Worm (Caenorhabditis elegans) whole organism, L2 larva: ENCODE data around the gene aldo-2.

Source experiments
- C34F6.9 ChIP-seq: fragments of 150-350 bp; optimal IDR thresholded peaks from 2 replicates; lab custom pipeline; 2014; ENCODE audit warnings: missing biosample characterization, missing genetic modification characterization
- F13H6.1 ChIP-seq: sonication (generic microtip); optimal IDR thresholded peaks from 2 replicates; lab custom pipeline; 2016; ENCODE audit warnings: missing genetic modification characterization, missing compliant biosample characterization
- R02D3.7 ChIP-seq: fragments of 150-350 bp; optimal IDR thresholded peaks from 2 replicates; lab custom pipeline; 2014; ENCODE audit warnings: missing biosample characterization, missing genetic modification characterization
- Y55F3AM.14 ChIP-seq: fragments of 200-800 bp; sonication (Bioruptor generic); optimal IDR thresholded peaks from 2 replicates; lab custom pipeline; 2018; ENCODE audit warnings: mild to moderate bottlenecking, missing genetic modification characterization, missing compliant biosample characterization
- ZK546.5 ChIP-seq: sonication (generic microtip); optimal IDR thresholded peaks from 2 replicates; lab custom pipeline; 2017; ENCODE audit warnings: missing biosample characterization, missing genetic modification characterization
- alr-1 ChIP-seq: fragments of 150-350 bp; optimal IDR thresholded peaks from 2 replicates; lab custom pipeline; 2014; ENCODE audit warnings: missing biosample characterization, missing genetic modification characterization
- aly-2 ChIP-seq: fragments of 150-350 bp; optimal IDR thresholded peaks from 2 replicates; lab custom pipeline; 2014; ENCODE audit warnings: missing biosample characterization, missing genetic modification characterization
- ama-1 ChIP-seq: fragments of 150-350 bp; optimal IDR thresholded peaks from 2 replicates; lab custom pipeline; 2018; ENCODE audit warnings: inconsistent platforms
- blmp-1 ChIP-seq: sonication (generic microtip); optimal IDR thresholded peaks from 2 replicates; lab custom pipeline; 2017; ENCODE audit warnings: missing genetic modification characterization, mild to moderate bottlenecking, missing compliant biosample characterization, antibody characterized with exemption, moderate library complexity; ENCODE audit not compliant: insufficient read depth
- ceh-16 ChIP-seq: fragments of 150-350 bp; optimal IDR thresholded peaks from 2 replicates; lab custom pipeline; 2014; ENCODE audit warnings: missing biosample characterization, missing genetic modification characterization
- ceh-82 ChIP-seq: fragments of 150-350 bp; optimal IDR thresholded peaks from 2 replicates; lab custom pipeline; 2014; ENCODE audit warnings: missing biosample characterization, missing genetic modification characterization
- crh-2 ChIP-seq: sonication (generic microtip); optimal IDR thresholded peaks from 2 replicates; lab custom pipeline; 2017; ENCODE audit warnings: missing biosample characterization, missing genetic modification characterization
- dmd-4 ChIP-seq: sonication (generic microtip); optimal IDR thresholded peaks from 2 replicates; lab custom pipeline; 2017; ENCODE audit warnings: missing biosample characterization, missing genetic modification characterization
- egl-27 ChIP-seq: sonication (generic microtip); optimal IDR thresholded peaks from 3 replicates; lab custom pipeline; 2017; ENCODE audit warnings: missing biosample characterization, missing genetic modification reagents, missing genetic modification characterization
- elt-1 ChIP-seq: fragments of 150-350 bp; optimal IDR thresholded peaks from 2 replicates; lab custom pipeline; 2014; ENCODE audit warnings: missing biosample characterization, missing genetic modification characterization
- elt-3 ChIP-seq: sonication (generic microtip); optimal IDR thresholded peaks from 2 replicates; lab custom pipeline; 2017; ENCODE audit warnings: missing biosample characterization, missing genetic modification characterization
- fos-1 ChIP-seq: fragments of 150-350 bp; optimal IDR thresholded peaks from 2 replicates; lab custom pipeline; 2014; ENCODE audit warnings: missing biosample characterization, missing genetic modification characterization
- gmeb-1 ChIP-seq: fragments of 150-350 bp; optimal IDR thresholded peaks from 2 replicates; lab custom pipeline; 2014; ENCODE audit warnings: missing biosample characterization, missing genetic modification characterization
- lin-11 ChIP-seq: fragments of 150-350 bp; sonication (generic microtip); optimal IDR thresholded peaks from 2 replicates; lab custom pipeline; 2014; ENCODE audit warnings: missing biosample characterization, missing genetic modification characterization, inconsistent platforms, mixed read lengths
- lin-13 ChIP-seq: fragments of 150-350 bp; optimal IDR thresholded peaks from 2 replicates; lab custom pipeline; 2014; ENCODE audit warnings: missing biosample characterization, missing genetic modification reagents, missing genetic modification characterization
- lin-39 ChIP-seq: fragments of 150-350 bp; optimal IDR thresholded peaks from 2 replicates; lab custom pipeline; 2014; ENCODE audit warnings: missing biosample characterization, missing genetic modification reagents, missing genetic modification characterization
- lsy-2 ChIP-seq, 2 experiments: fragments of 150-350 bp in 1 of 2; sonication (generic microtip) in 1 of 2; optimal IDR thresholded peaks; 2 replicates each; lab custom pipeline; 2014 to 2017; ENCODE audit warnings: missing biosample characterization in 2 of 2, missing genetic modification characterization in 2 of 2
- mab-5 ChIP-seq: fragments of 150-350 bp; optimal IDR thresholded peaks from 2 replicates; lab custom pipeline; 2014; ENCODE audit warnings: missing biosample characterization, missing genetic modification characterization
- mbf-1 ChIP-seq: sonication (generic microtip); optimal IDR thresholded peaks from 2 replicates; lab custom pipeline; 2017; ENCODE audit warnings: missing biosample characterization, missing genetic modification characterization
- mdl-1 ChIP-seq, 2 experiments: fragments of 150-350 bp in 1 of 2; sonication (generic microtip) in 1 of 2; optimal IDR thresholded peaks; 2 replicates each; lab custom pipeline; 2017; ENCODE audit warnings: missing biosample characterization in 2 of 2, missing genetic modification characterization in 2 of 2
- nhr-10 ChIP-seq: sonication (generic microtip); optimal IDR thresholded peaks from 2 replicates; lab custom pipeline; 2017; ENCODE audit warnings: missing biosample characterization, missing genetic modification characterization
- nhr-11 ChIP-seq: fragments of 150-350 bp; optimal IDR thresholded peaks from 2 replicates; lab custom pipeline; 2014; ENCODE audit warnings: missing biosample characterization, missing genetic modification characterization
- nhr-12 ChIP-seq: fragments of 150-350 bp; optimal IDR thresholded peaks from 2 replicates; lab custom pipeline; 2014; ENCODE audit warnings: missing biosample characterization, missing genetic modification characterization
- nhr-129 ChIP-seq: fragments of 150-350 bp; optimal IDR thresholded peaks from 2 replicates; lab custom pipeline; 2014; ENCODE audit warnings: missing biosample characterization, missing genetic modification characterization
- nhr-21 ChIP-seq: fragments of 150-350 bp; optimal IDR thresholded peaks from 2 replicates; lab custom pipeline; 2014; ENCODE audit warnings: missing biosample characterization, missing genetic modification characterization
- nhr-23 ChIP-seq: fragments of 150-350 bp; optimal IDR thresholded peaks from 2 replicates; lab custom pipeline; 2014; ENCODE audit warnings: missing biosample characterization, missing genetic modification reagents, missing genetic modification characterization
- nhr-237 ChIP-seq: fragments of 150-350 bp; optimal IDR thresholded peaks from 2 replicates; lab custom pipeline; 2014; ENCODE audit warnings: missing biosample characterization, missing genetic modification characterization
- nhr-25 ChIP-seq: fragments of 150-350 bp; sonication (generic microtip); optimal IDR thresholded peaks from 3 replicates; lab custom pipeline; 2014; ENCODE audit warnings: missing biosample characterization, missing genetic modification characterization
- nhr-6 ChIP-seq: fragments of 150-350 bp; optimal IDR thresholded peaks from 2 replicates; lab custom pipeline; 2014; ENCODE audit warnings: missing biosample characterization, missing genetic modification characterization
- nhr-77 ChIP-seq: fragments of 150-350 bp; optimal IDR thresholded peaks from 2 replicates; lab custom pipeline; 2014; ENCODE audit warnings: missing biosample characterization, missing genetic modification characterization
- peb-1 ChIP-seq: fragments of 150-350 bp; optimal IDR thresholded peaks from 2 replicates; lab custom pipeline; 2014; ENCODE audit warnings: missing biosample characterization, missing genetic modification characterization
- sem-4 ChIP-seq: fragments of 150-350 bp; optimal IDR thresholded peaks from 2 replicates; lab custom pipeline; 2014; ENCODE audit warnings: missing biosample characterization, missing genetic modification reagents, missing genetic modification characterization
- skn-1 ChIP-seq: sonication (generic microtip); optimal IDR thresholded peaks from 2 replicates; lab custom pipeline; 2017; ENCODE audit warnings: missing biosample characterization, missing genetic modification characterization
- sma-3 ChIP-seq: sonication (generic microtip); optimal IDR thresholded peaks from 2 replicates; lab custom pipeline; 2016; ENCODE audit warnings: missing genetic modification reagents, missing genetic modification characterization, missing compliant biosample characterization
- sma-9 ChIP-seq, 2 experiments: fragments of 150-350 bp in 1 of 2; sonication (generic microtip) in 1 of 2; optimal IDR thresholded peaks; 2 replicates each; lab custom pipeline; 2014 to 2016; ENCODE audit warnings: missing genetic modification characterization in 2 of 2, mild to moderate bottlenecking in 1 of 2, missing biosample characterization in 1 of 2, missing compliant biosample characterization in 1 of 2, missing genetic modification reagents in 1 of 2, moderate library complexity in 1 of 2
- snpc-4 ChIP-seq: fragments of 150-350 bp; optimal IDR thresholded peaks from 2 replicates; lab custom pipeline; 2014; ENCODE audit warnings: missing biosample characterization, missing genetic modification characterization
- unc-39 ChIP-seq: fragments of 150-350 bp; optimal IDR thresholded peaks from 2 replicates; lab custom pipeline; 2014; ENCODE audit warnings: missing biosample characterization, missing genetic modification characterization
- unc-55 ChIP-seq: fragments of 150-350 bp; sonication (generic microtip); optimal IDR thresholded peaks from 3 replicates; lab custom pipeline; 2014; ENCODE audit warnings: missing biosample characterization, missing genetic modification reagents, missing genetic modification characterization
- unc-62 ChIP-seq: fragments of 150-350 bp; optimal IDR thresholded peaks from 2 replicates; lab custom pipeline; 2014; ENCODE audit warnings: missing biosample characterization, missing genetic modification reagents, missing genetic modification characterization
- zag-1 ChIP-seq: fragments of 150-350 bp; optimal IDR thresholded peaks from 2 replicates; lab custom pipeline; 2014; ENCODE audit warnings: missing biosample characterization, missing genetic modification characterization
- ztf-1 ChIP-seq: fragments of 200-800 bp; sonication (Bioruptor generic); conservative IDR thresholded peaks from 2 replicates; pipeline ENCODE4 v1.3.6; 2022; ENCODE audit warnings: missing genetic modification characterization, missing compliant biosample characterization
- ztf-11 ChIP-seq: sonication (generic microtip); optimal IDR thresholded peaks from 2 replicates; lab custom pipeline; 2017; ENCODE audit warnings: missing biosample characterization, missing genetic modification characterization
- ztf-4 ChIP-seq: fragments of 150-350 bp; optimal IDR thresholded peaks from 2 replicates; lab custom pipeline; 2014; ENCODE audit warnings: missing biosample characterization, missing genetic modification characterization

aldo-2 gene

ce11 chrIII:5872288-5872687 lies 4.1 kb downstream of the aldo-2 start:
- peak; percentile 67 for TF ChIP-seq nhr-129
- no peak for TF ChIP-seq nhr-10 (tag; lab: Kevin White, UChicago)
- TF ChIP-seq nhr-237 (tag; lab: Kevin White, UChicago): no peak
- no peak for TF ChIP-seq crh-2
- no peak for TF ChIP-seq zag-1
- no peak for TF ChIP-seq ceh-82 (tag; lab: Kevin White, UChicago)
- no peak for TF ChIP-seq peb-1

DNA sequence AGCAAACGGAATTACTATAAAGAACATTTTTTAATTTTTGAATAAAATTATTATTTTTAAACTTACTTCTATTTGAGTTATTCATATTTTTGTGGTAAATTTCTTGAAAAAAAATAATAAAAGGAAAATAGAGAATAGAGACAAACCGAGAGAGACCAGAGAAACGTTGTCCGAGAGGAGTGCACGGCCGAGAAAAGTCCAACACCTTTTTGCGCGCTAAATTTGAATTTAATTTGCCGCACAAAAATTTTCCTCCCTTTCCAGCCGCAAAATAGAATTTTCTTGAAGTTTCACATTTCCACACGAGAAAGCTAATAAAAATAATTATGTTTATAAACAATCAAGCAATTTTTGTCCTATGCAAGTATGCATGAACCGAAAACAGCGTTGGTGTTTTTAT lies 4.7 kb downstream of the aldo-2 start, which contains the start of the genes F01F1.11 and F01F1.3:
Gene F01F1.11 (minus strand): TSS at position 118 of the 400 bp plus-strand sequence.
Gene F01F1.3 (plus strand): TSS at position 179 of the 400 bp plus-strand sequence.
- TF ChIP-seq nhr-11 (tag; lab: Kevin White, UChicago) (no peak), ceh-16 (tag; lab: Kevin White, UChicago) (no peak), elt-3 (tag; lab: Kevin White, UChicago) (no peak), sem-4 (tag; lab: Kevin White, UChicago) (peak; percentile 8), ztf-1 (GFP tag; lab: Robert Waterston, UW) (no peak), nhr-25 (tag; lab: Kevin White, UChicago) (peak; percentile 77), nhr-12 (no peak), mdl-1 (tag; optimal IDR thresholded peaks at IDR 0.05; lab: Kevin White, UChicago) (no peak), mbf-1 (tag; lab: Kevin White, UChicago) (no peak), ama-1 (no peak), Y55F3AM.14 (GFP tag; lab: Kevin White, UChicago) (no peak), blmp-1 (peak; percentile 25), ztf-11 (tag; lab: Kevin White, UChicago) (no peak), dmd-4 (tag; lab: Kevin White, UChicago) (no peak), alr-1 (no peak), lin-13 (GFP tag; lab: Kevin White, UChicago) (peak; percentile 69), ZK546.5 (tag; lab: Kevin White, UChicago) (no peak), lin-39 (tag; lab: Kevin White, UChicago) (no peak), unc-55 (GFP tag; lab: Kevin White, UChicago) (peak; percentile 84), ceh-82 (tag; lab: Kevin White, UChicago) (no peak), snpc-4 (tag; lab: Kevin White, UChicago) (peak; percentile 30), zag-1 (no peak), elt-1 (tag; lab: Kevin White, UChicago) (no peak), nhr-237 (tag; lab: Kevin White, UChicago) (no peak), fos-1 (peak; percentile 33), mab-5 (tag; lab: Kevin White, UChicago) (no peak), lsy-2 (tag; optimal IDR thresholded peaks at IDR 0.05; lab: Kevin White, UChicago) (peak; percentile 48 to 90), sma-9 (GFP tag; optimal IDR thresholded peaks at IDR 0.05; lab: Kevin White, UChicago) (peak; percentile 88), sma-9 (tag; optimal IDR thresholded peaks at IDR 0.05; lab: Kevin White, UChicago) (no peak), nhr-6 (tag; lab: Kevin White, UChicago) (peak; percentile 52), nhr-77 (tag; lab: Kevin White, UChicago) (peak; percentile 11), C34F6.9 (tag; lab: Kevin White, UChicago) (peak; percentile 60), gmeb-1 (peak; percentile 95), unc-62 (GFP tag; lab: Kevin White, UChicago) (no peak), nhr-10 (tag; lab: Kevin White, UChicago) (no peak), nhr-129 (peak; percentile 40), egl-27 (tag; lab: Kevin White, UChicago) (peak; percentile 68), lin-11 (tag; lab: Kevin White, UChicago) (peak; percentile 52), R02D3.7 (tag; lab: Kevin White, UChicago) (no peak), ztf-4 (tag; lab: Kevin White, UChicago) (peak; percentile 5), peb-1 (no peak), unc-39 (tag; lab: Kevin White, UChicago) (no peak), crh-2 (peak; percentile 82), F13H6.1 (peak; percentile 79), sma-3 (GFP tag; lab: Kevin White, UChicago) (peak; percentile 88), nhr-23 (tag; lab: Kevin White, UChicago) (no peak), skn-1 (tag; lab: Kevin White, UChicago) (no peak), nhr-21 (tag; lab: Kevin White, UChicago) (peak; percentile 76), aly-2 (no peak)
